Worm (Caenorhabditis elegans) whole organism, L1 larva: ENCODE data around the gene F14H3.3.

Experiments used
- C34B4.2 ChIP-seq: sonication (generic microtip); optimal IDR thresholded peaks from 2 replicates; lab custom pipeline; 2017; ENCODE audit warnings: mild to moderate bottlenecking, missing genetic modification characterization, missing compliant biosample characterization
- alr-1 ChIP-seq: fragments of 200-800 bp; sonication (Bioruptor generic); optimal IDR thresholded peaks from 2 replicates; lab custom pipeline; 2018; ENCODE audit warnings: borderline replicate concordance, mild to moderate bottlenecking, missing genetic modification characterization, missing compliant biosample characterization
- aly-2 ChIP-seq: fragments of 150-350 bp; optimal IDR thresholded peaks from 2 replicates; lab custom pipeline; 2014; ENCODE audit warnings: missing biosample characterization, missing genetic modification characterization
- blmp-1 ChIP-seq: fragments of 150-350 bp; optimal IDR thresholded peaks from 2 replicates; lab custom pipeline; 2014; ENCODE audit warnings: missing biosample characterization, missing genetic modification characterization
- ceh-63 ChIP-seq: fragments of 200-800 bp; sonication (Bioruptor generic); optimal IDR thresholded peaks from 2 replicates; lab custom pipeline; 2018; ENCODE audit warnings: mild to moderate bottlenecking, missing genetic modification characterization, missing compliant biosample characterization
- ceh-82 ChIP-seq, 3 experiments: fragments of 150-350 bp in 1 of 3; sonication (generic microtip) in 2 of 3; optimal IDR thresholded peaks; 2 replicates each; lab custom pipeline; 2014 to 2017; ENCODE audit warnings: missing biosample characterization in 3 of 3, missing genetic modification characterization in 3 of 3
- ceh-90 ChIP-seq: sonication (generic microtip); optimal IDR thresholded peaks from 2 replicates; lab custom pipeline; 2016; ENCODE audit warnings: missing genetic modification characterization, missing compliant biosample characterization
- efl-1 ChIP-seq, 4 experiments: fragments of 150-350 bp; optimal IDR thresholded peaks in 3 of 4; peaks in 1 of 4; 1 replicate in 1 of 4; 2 replicates in 3 of 4; lab custom pipeline; 2014; ENCODE audit warnings: missing biosample characterization in 2 of 4, missing genetic modification characterization in 2 of 4, missing genetic modification reagents in 2 of 4
- efl-3 ChIP-seq: fragments of 200-800 bp; sonication (Bioruptor generic); optimal IDR thresholded peaks from 2 replicates; lab custom pipeline; 2018; ENCODE audit warnings: mild to moderate bottlenecking, missing genetic modification characterization, missing compliant biosample characterization
- elt-2 ChIP-seq: sonication (generic microtip); optimal IDR thresholded peaks from 2 replicates; lab custom pipeline; 2016; ENCODE audit warnings: missing genetic modification characterization, mild to moderate bottlenecking, inconsistent platforms, missing compliant biosample characterization, missing genetic modification reagents
- elt-3 ChIP-seq, 6 experiments: fragments of 150-350 bp in 1 of 6; sonication (generic microtip); optimal IDR thresholded peaks; 2 replicates each; lab custom pipeline; 2017 to 2018; ENCODE audit warnings: missing biosample characterization in 6 of 6, missing genetic modification characterization in 6 of 6, inconsistent platforms in 1 of 6
- ets-5 ChIP-seq: fragments of 200-800 bp; sonication (Bioruptor generic); IDR thresholded peaks from 2 replicates; pipeline ENCODE4 v1.3.6; 2022; ENCODE audit warnings: missing genetic modification characterization, missing compliant biosample characterization
- fos-1 ChIP-seq: fragments of 150-350 bp; optimal IDR thresholded peaks from 2 replicates; lab custom pipeline; 2014; ENCODE audit warnings: missing biosample characterization, missing genetic modification characterization
- hlh-4 ChIP-seq: sonication (generic microtip); optimal IDR thresholded peaks from 2 replicates; lab custom pipeline; 2016; ENCODE audit warnings: mild to moderate bottlenecking, missing genetic modification characterization, missing compliant biosample characterization
- jun-1 ChIP-seq: fragments of 150-350 bp; optimal IDR thresholded peaks from 2 replicates; lab custom pipeline; 2014; ENCODE audit warnings: missing biosample characterization, missing genetic modification reagents, missing genetic modification characterization
- lin-14 ChIP-seq: fragments of 200-800 bp; sonication (Bioruptor generic); optimal IDR thresholded peaks from 2 replicates; lab custom pipeline; 2018; ENCODE audit warnings: mild to moderate bottlenecking, missing genetic modification characterization, moderate library complexity, missing compliant biosample characterization
- lin-39 ChIP-seq: fragments of 150-350 bp; optimal IDR thresholded peaks from 2 replicates; lab custom pipeline; 2014; ENCODE audit warnings: missing biosample characterization, missing genetic modification reagents, missing genetic modification characterization
- mdl-1 ChIP-seq, 2 experiments: fragments of 150-350 bp; optimal IDR thresholded peaks; 2 replicates each; lab custom pipeline; 2014 to 2017; ENCODE audit warnings: missing biosample characterization in 2 of 2, missing genetic modification characterization in 2 of 2, inconsistent platforms in 1 of 2
- mef-2 ChIP-seq: fragments of 150-350 bp; optimal IDR thresholded peaks from 2 replicates; lab custom pipeline; 2014; ENCODE audit warnings: missing biosample characterization, missing genetic modification characterization
- mep-1 ChIP-seq: fragments of 150-350 bp; optimal IDR thresholded peaks from 2 replicates; lab custom pipeline; 2014; ENCODE audit warnings: missing biosample characterization, missing genetic modification characterization
- nhr-11 ChIP-seq: fragments of 150-350 bp; optimal IDR thresholded peaks from 2 replicates; lab custom pipeline; 2014; ENCODE audit warnings: missing biosample characterization, missing genetic modification characterization
- nhr-19 ChIP-seq: fragments of 200-800 bp; sonication (Bioruptor generic); conservative IDR thresholded peaks from 2 replicates; pipeline ENCODE4 v1.3.6; 2022; ENCODE audit warnings: missing genetic modification characterization, missing compliant biosample characterization
- nhr-20 ChIP-seq: sonication (generic microtip); optimal IDR thresholded peaks from 2 replicates; lab custom pipeline; 2016; ENCODE audit warnings: mild to moderate bottlenecking, missing genetic modification characterization, missing compliant biosample characterization
- nhr-47 ChIP-seq: sonication (generic microtip); optimal IDR thresholded peaks from 2 replicates; lab custom pipeline; 2016; ENCODE audit warnings: mild to moderate bottlenecking, missing genetic modification characterization, moderate library complexity, missing compliant biosample characterization
- nhr-77 ChIP-seq: fragments of 150-350 bp; optimal IDR thresholded peaks from 2 replicates; lab custom pipeline; 2014; ENCODE audit warnings: missing biosample characterization, missing genetic modification characterization
- nhr-85 ChIP-seq: sonication (generic microtip); peaks from one replicate; lab custom pipeline; 2016; ENCODE audit warnings: missing genetic modification characterization, inconsistent platforms, missing compliant biosample characterization
- rnt-1 ChIP-seq: sonication (generic microtip); optimal IDR thresholded peaks from 2 replicates; lab custom pipeline; 2016; ENCODE audit warnings: mild to moderate bottlenecking, missing genetic modification characterization, moderate library complexity, missing compliant biosample characterization
- skn-1 ChIP-seq: fragments of 150-350 bp; optimal IDR thresholded peaks from 2 replicates; lab custom pipeline; 2014; ENCODE audit warnings: missing biosample characterization, missing genetic modification characterization
- snu-23 ChIP-seq: sonication (generic microtip); optimal IDR thresholded peaks from 2 replicates; lab custom pipeline; 2016; ENCODE audit warnings: missing genetic modification characterization, missing compliant biosample characterization
- swsn-7 ChIP-seq: sonication (generic microtip); optimal IDR thresholded peaks from 2 replicates; lab custom pipeline; 2016; ENCODE audit warnings: missing genetic modification characterization, missing compliant biosample characterization
- tbx-2 ChIP-seq: sonication (generic microtip); optimal IDR thresholded peaks from 2 replicates; lab custom pipeline; 2016; ENCODE audit warnings: missing genetic modification characterization, missing compliant biosample characterization
- tlp-1 ChIP-seq: fragments of 150-350 bp; optimal IDR thresholded peaks from 2 replicates; lab custom pipeline; 2014; ENCODE audit warnings: missing biosample characterization, missing genetic modification characterization
- unc-130 ChIP-seq: fragments of 150-350 bp; optimal IDR thresholded peaks from 2 replicates; lab custom pipeline; 2017; ENCODE audit warnings: missing biosample characterization, missing genetic modification characterization, inconsistent platforms
- unc-62 ChIP-seq: fragments of 150-350 bp; optimal IDR thresholded peaks from 2 replicates; lab custom pipeline; 2014; ENCODE audit warnings: missing biosample characterization, missing genetic modification reagents, missing genetic modification characterization
- ztf-11 ChIP-seq, 2 experiments: sonication (generic microtip); optimal IDR thresholded peaks; 2 replicates each; lab custom pipeline; 2016 to 2017; ENCODE audit warnings: missing genetic modification characterization in 2 of 2, missing biosample characterization in 1 of 2, missing compliant biosample characterization in 1 of 2

F14H3.3 gene

DNA sequence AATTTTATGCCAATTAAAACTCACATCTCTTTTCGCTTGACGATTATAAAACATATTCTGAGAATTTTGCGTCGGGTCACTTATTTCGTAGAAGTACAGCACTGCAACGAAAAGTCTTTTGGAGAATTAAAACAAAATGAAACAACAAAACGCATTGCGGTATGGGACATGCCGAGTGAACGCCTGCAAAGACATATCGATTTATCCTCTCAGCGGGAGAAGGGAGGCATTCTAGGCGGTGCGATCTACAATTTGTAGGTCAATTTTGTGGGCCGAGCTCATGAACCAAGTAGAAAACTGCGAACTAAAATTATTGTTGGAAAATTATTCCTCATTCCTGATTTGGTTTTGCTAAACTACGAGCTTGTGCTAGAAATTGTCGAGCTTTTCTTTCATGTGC lies at the start of gene F14H3.3:
Gene F14H3.3 (minus strand): TSS at position 101 of the 400 bp plus-strand sequence.
- TF ChIP-seq elt-3 (tag; optimal IDR thresholded peaks at IDR 0.05; lab: Kevin White, UChicago) (no peak), ceh-90 (tag; lab: Kevin White, UChicago) (no peak), C34B4.2 (tag; lab: Kevin White, UChicago) (no peak)

DNA sequence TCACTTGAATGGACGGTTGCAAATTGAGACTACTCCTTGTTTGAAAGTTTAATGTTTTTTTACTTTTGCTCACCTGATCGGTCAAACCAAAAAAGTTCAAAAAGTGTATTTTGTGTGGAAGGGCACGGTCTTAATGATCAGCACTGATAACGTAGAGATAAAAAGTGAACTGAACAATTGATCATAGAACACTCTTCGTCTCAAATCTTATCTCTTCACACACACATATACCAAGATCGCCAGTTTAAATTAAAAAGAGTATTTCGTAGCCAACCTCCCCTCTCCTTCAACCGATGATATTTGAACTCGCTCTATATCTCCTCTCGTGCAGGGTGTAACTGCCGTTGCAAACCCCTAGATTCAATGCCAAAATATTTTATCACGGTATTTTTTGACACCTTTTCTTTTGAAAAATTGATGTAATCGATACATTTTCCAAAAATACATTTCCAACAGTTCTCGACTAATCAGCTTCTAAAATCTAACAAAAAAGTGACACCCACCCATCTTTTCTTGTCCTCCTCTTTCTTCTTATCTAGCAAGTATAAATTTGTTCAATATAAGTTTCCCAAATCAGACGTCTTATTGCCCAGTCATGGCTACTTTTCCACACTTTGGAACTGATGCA lies 46.9 kb upstream of the F14H3.3 start, which contains the start of gene cth-1:
Gene cth-1 (plus strand): TSS at position 578 of the 628 bp plus-strand sequence.
- peak in 1 of 2 experiments; percentile 1 for TF ChIP-seq mdl-1 (tag; optimal IDR thresholded peaks at IDR 0.05; lab: Kevin White, UChicago)
- no peak for TF ChIP-seq aly-2 (tag; lab: Kevin White, UChicago)
- TF ChIP-seq lin-14 (GFP tag; lab: Kevin White, UChicago), result peak; percentile 14
- TF ChIP-seq efl-1 (optimal IDR thresholded peaks at IDR 0.05; lab: Kevin White, UChicago), result no peak
- TF ChIP-seq efl-1 (GFP tag; optimal IDR thresholded peaks at IDR 0.05 in 1 of 2; lab: Kevin White, UChicago), result peak in 1 of 2 experiments; percentile 88
- TF ChIP-seq elt-2 (tag; lab: Kevin White, UChicago), result peak; percentile 49
- TF ChIP-seq mef-2, result no peak
- TF ChIP-seq elt-3 (tag; optimal IDR thresholded peaks at IDR 0.05; lab: Kevin White, UChicago), result peak in 3 of 6 experiments; percentile 38 to 67 (median 46)
- TF ChIP-seq nhr-85 (tag; lab: Kevin White, UChicago), result peak; percentile 72
- TF ChIP-seq nhr-20 (tag; lab: Kevin White, UChicago), result peak; percentile 14
- no peak for TF ChIP-seq ceh-82 (tag; optimal IDR thresholded peaks at IDR 0.05; lab: Kevin White, UChicago)

- TF ChIP-seq fos-1 (tag; lab: Kevin White, UChicago), result no peak
- TF ChIP-seq jun-1, result no peak
- no peak for TF ChIP-seq unc-62 (GFP tag; lab: Kevin White, UChicago)
- TF ChIP-seq nhr-47, result no peak
- no peak for TF ChIP-seq nhr-77
- TF ChIP-seq ets-5 (GFP tag; lab: Robert Waterston, UW), result no peak
- TF ChIP-seq alr-1 (tag; lab: Kevin White, UChicago), result no peak
- no peak for TF ChIP-seq hlh-4 (tag; lab: Kevin White, UChicago)
- no peak for TF ChIP-seq swsn-7 (tag; lab: Kevin White, UChicago)
- no peak for TF ChIP-seq tbx-2
- TF ChIP-seq nhr-11, result no peak
- no peak for TF ChIP-seq lin-39
- TF ChIP-seq mef-2, result no peak
- no peak for TF ChIP-seq tlp-1 (tag; lab: Kevin White, UChicago)
- TF ChIP-seq ztf-11 (tag; optimal IDR thresholded peaks at IDR 0.05; lab: Kevin White, UChicago), result no peak
These were observed 46.2 kb upstream of the F14H3.3 start, which contains the start of gene str-7 for ce11 chrV:16099441-16099840. TSS of gene str-7 (minus strand) at chrV:16099541.

ce11 chrV:16094862-16095261 lies 41.6 kb upstream of the F14H3.3 start:
- TF ChIP-seq elt-3 (tag; optimal IDR thresholded peaks at IDR 0.05; lab: Kevin White, UChicago) (peak in 1 of 6 experiments; percentile 58), snu-23 (GFP tag; lab: Kevin White, UChicago) (no peak), jun-1 (no peak), nhr-20 (tag; lab: Kevin White, UChicago) (peak; percentile 39), unc-130 (no peak), ceh-63 (GFP tag; lab: Kevin White, UChicago) (no peak), blmp-1 (tag; lab: Kevin White, UChicago) (peak; percentile 81), efl-3 (no peak), skn-1 (peak; percentile 58), nhr-19 (GFP tag; lab: Robert Waterston, UW) (peak; percentile 28), nhr-77 (no peak), mep-1 (tag; lab: Kevin White, UChicago) (peak; percentile 38), aly-2 (tag; lab: Kevin White, UChicago) (no peak), rnt-1 (tag; lab: Kevin White, UChicago) (peak; percentile 43), efl-1 (optimal IDR thresholded peaks at IDR 0.05; lab: Kevin White, UChicago) (no peak), efl-1 (GFP tag; optimal IDR thresholded peaks at IDR 0.05 in 1 of 2; lab: Kevin White, UChicago) (no peak)
